Worm (Caenorhabditis elegans) whole organism, late embryonic: ENCODE results near the gene C26B9.3.
A peak's percentile ranks its signal among the peaks of the same experiment; 100 is the strongest.

Source experiments
- C08G9.2 ChIP-seq: sonication (generic microtip); optimal IDR thresholded peaks from 2 replicates; lab custom pipeline; 2016; ENCODE audit warnings: mild to moderate bottlenecking, missing genetic modification characterization, moderate library complexity, missing compliant biosample characterization
- C38D4.7 ChIP-seq: fragments of 200-800 bp; sonication (Bioruptor generic); optimal IDR thresholded peaks from 2 replicates; lab custom pipeline; 2018; ENCODE audit warnings: mild to moderate bottlenecking, missing genetic modification characterization, moderate library complexity, missing compliant biosample characterization
- F13H6.1 ChIP-seq: sonication (generic microtip); optimal IDR thresholded peaks from 2 replicates; lab custom pipeline; 2016; ENCODE audit warnings: missing genetic modification characterization, missing compliant biosample characterization
- K09A11.1 ChIP-seq: sonication (generic microtip); optimal IDR thresholded peaks from 2 replicates; lab custom pipeline; 2017; ENCODE audit warnings: antibody characterized with exemption, mild to moderate bottlenecking, missing genetic modification characterization, missing compliant biosample characterization; ENCODE audit not compliant: insufficient read depth
- T23F11.4 ChIP-seq: fragments of 200-800 bp; sonication (Bioruptor generic); optimal IDR thresholded peaks from 2 replicates; lab custom pipeline; 2018; ENCODE audit warnings: mild to moderate bottlenecking, missing genetic modification characterization, missing compliant biosample characterization
- ahr-1 ChIP-seq: sonication (generic microtip); optimal IDR thresholded peaks from 2 replicates; lab custom pipeline; 2016; ENCODE audit warnings: missing genetic modification characterization, missing compliant biosample characterization
- ama-1 ChIP-seq: fragments of 150-350 bp; optimal IDR thresholded peaks from 2 replicates; lab custom pipeline; 2014
- ceh-14 ChIP-seq: sonication (generic microtip); optimal IDR thresholded peaks from 2 replicates; lab custom pipeline; 2016; ENCODE audit warnings: missing genotype, missing genetic modification characterization, missing compliant biosample characterization
- ceh-18 ChIP-seq: sonication (generic microtip); optimal IDR thresholded peaks from 2 replicates; lab custom pipeline; 2016; ENCODE audit warnings: missing genetic modification characterization, missing compliant biosample characterization
- ceh-19 ChIP-seq: fragments of 200-800 bp; sonication (Bioruptor generic); optimal IDR thresholded peaks from 2 replicates; lab custom pipeline; 2018; ENCODE audit warnings: mild to moderate bottlenecking, missing genetic modification characterization, missing compliant biosample characterization
- ceh-2 ChIP-seq: sonication (generic microtip); optimal IDR thresholded peaks from 2 replicates; lab custom pipeline; 2016; ENCODE audit warnings: missing genotype, missing genetic modification characterization, missing compliant biosample characterization
- ceh-22 ChIP-seq: sonication (generic microtip); optimal IDR thresholded peaks from 2 replicates; lab custom pipeline; 2017; ENCODE audit warnings: missing biosample characterization, missing genetic modification characterization
- ceh-24 ChIP-seq: sonication (generic microtip); optimal IDR thresholded peaks from 2 replicates; lab custom pipeline; 2016; ENCODE audit warnings: mild to moderate bottlenecking, missing genetic modification characterization, missing compliant biosample characterization
- ceh-30 ChIP-seq: fragments of 150-350 bp; optimal IDR thresholded peaks from 2 replicates; lab custom pipeline; 2014; ENCODE audit warnings: missing biosample characterization, missing genetic modification characterization
- ceh-31 ChIP-seq: sonication (generic microtip); optimal IDR thresholded peaks from 2 replicates; lab custom pipeline; 2016; ENCODE audit warnings: missing genetic modification characterization, missing compliant biosample characterization
- ceh-48 ChIP-seq: sonication (generic microtip); optimal IDR thresholded peaks from 2 replicates; lab custom pipeline; 2016; ENCODE audit warnings: missing genetic modification characterization, inconsistent platforms, missing compliant biosample characterization
- ceh-6 ChIP-seq: fragments of 200-800 bp; sonication (Bioruptor generic); optimal IDR thresholded peaks from 2 replicates; lab custom pipeline; 2018; ENCODE audit warnings: mild to moderate bottlenecking, missing genetic modification characterization, missing compliant biosample characterization
- che-1 ChIP-seq: sonication (generic microtip); optimal IDR thresholded peaks from 2 replicates; lab custom pipeline; 2016; ENCODE audit warnings: mild to moderate bottlenecking, missing genetic modification characterization, missing compliant biosample characterization
- dve-1 ChIP-seq: sonication (generic microtip); optimal IDR thresholded peaks from 2 replicates; lab custom pipeline; 2017; ENCODE audit warnings: antibody characterized with exemption, mild to moderate bottlenecking, missing genetic modification characterization, missing compliant biosample characterization
- elt-2 ChIP-seq: sonication (generic microtip); optimal IDR thresholded peaks from 2 replicates; lab custom pipeline; 2016; ENCODE audit warnings: missing genetic modification reagents, missing genetic modification characterization, missing compliant biosample characterization
- eyg-1 ChIP-seq: sonication (generic microtip); optimal IDR thresholded peaks from 2 replicates; lab custom pipeline; 2016; ENCODE audit warnings: missing genotype, missing genetic modification characterization, missing compliant biosample characterization
- fkh-10 ChIP-seq: fragments of 150-350 bp; optimal IDR thresholded peaks from 2 replicates; lab custom pipeline; 2014; ENCODE audit warnings: missing biosample characterization, missing genetic modification reagents, missing genetic modification characterization
- gmeb-2 ChIP-seq: sonication (generic microtip); optimal IDR thresholded peaks from 2 replicates; lab custom pipeline; 2016; ENCODE audit warnings: missing genetic modification characterization, inconsistent platforms, missing compliant biosample characterization
- hlh-13 ChIP-seq: fragments of 200-800 bp; sonication (Bioruptor generic); optimal IDR thresholded peaks from 2 replicates; lab custom pipeline; 2018; ENCODE audit warnings: mild to moderate bottlenecking, missing genetic modification characterization, missing compliant biosample characterization
- hlh-30 ChIP-seq: sonication (generic microtip); optimal IDR thresholded peaks from 2 replicates; lab custom pipeline; 2017; ENCODE audit warnings: antibody characterized with exemption, missing genetic modification characterization, missing compliant biosample characterization; ENCODE audit not compliant: insufficient read depth
- hlh-6 ChIP-seq: sonication (generic microtip); optimal IDR thresholded peaks from 2 replicates; lab custom pipeline; 2016; ENCODE audit warnings: missing genotype, missing genetic modification characterization, missing compliant biosample characterization
- hlh-8 ChIP-seq: sonication (generic microtip); optimal IDR thresholded peaks from 2 replicates; lab custom pipeline; 2016; ENCODE audit warnings: missing genotype, missing genetic modification characterization, missing compliant biosample characterization
- mec-3 ChIP-seq: sonication (generic microtip); optimal IDR thresholded peaks from 2 replicates; lab custom pipeline; 2016; ENCODE audit warnings: borderline replicate concordance, missing genetic modification characterization, missing compliant biosample characterization
- nhr-11 ChIP-seq: fragments of 150-350 bp; optimal IDR thresholded peaks from 2 replicates; lab custom pipeline; 2014; ENCODE audit warnings: missing biosample characterization, missing genetic modification characterization
- nhr-232 ChIP-seq: sonication (generic microtip); optimal IDR thresholded peaks from 2 replicates; lab custom pipeline; 2016; ENCODE audit warnings: missing genetic modification characterization, missing compliant biosample characterization
- npax-4 ChIP-seq: sonication (generic microtip); optimal IDR thresholded peaks from 2 replicates; lab custom pipeline; 2016; ENCODE audit warnings: missing genetic modification characterization, missing compliant biosample characterization
- odd-2 ChIP-seq: sonication (generic microtip); optimal IDR thresholded peaks from 2 replicates; lab custom pipeline; 2017; ENCODE audit warnings: antibody characterized with exemption, mild to moderate bottlenecking, missing genetic modification characterization, missing compliant biosample characterization
- pat-9 ChIP-seq: fragments of 200-800 bp; sonication (Bioruptor generic); optimal IDR thresholded peaks from 2 replicates; lab custom pipeline; 2018; ENCODE audit warnings: mild to moderate bottlenecking, missing genetic modification characterization, moderate library complexity, missing compliant biosample characterization
- pax-1 ChIP-seq: fragments of 150-350 bp; optimal IDR thresholded peaks from 2 replicates; lab custom pipeline; 2014; ENCODE audit warnings: missing biosample characterization, missing genetic modification characterization
- syd-9 ChIP-seq: sonication (generic microtip); optimal IDR thresholded peaks from 2 replicates; lab custom pipeline; 2016; ENCODE audit warnings: mild to moderate bottlenecking, missing genetic modification characterization, moderate library complexity, missing compliant biosample characterization
- tbx-2 ChIP-seq: sonication (generic microtip); optimal IDR thresholded peaks from 2 replicates; lab custom pipeline; 2016; ENCODE audit warnings: missing genetic modification characterization, missing compliant biosample characterization
- tbx-7 ChIP-seq: sonication (generic microtip); optimal IDR thresholded peaks from 2 replicates; lab custom pipeline; 2016; ENCODE audit warnings: missing genotype, missing genetic modification characterization, missing compliant biosample characterization
- ttx-3 ChIP-seq: sonication (generic microtip); optimal IDR thresholded peaks from 2 replicates; lab custom pipeline; 2016; ENCODE audit warnings: missing genetic modification reagents, missing genetic modification characterization, missing compliant biosample characterization
- unc-3 ChIP-seq, 2 experiments: fragments of 200-800 bp in 1 of 2; sonication (Bioruptor generic) in 1 of 2; sonication (generic microtip) in 1 of 2; conservative IDR thresholded peaks in 1 of 2; optimal IDR thresholded peaks in 1 of 2; 2 replicates each; pipeline versions ENCODE4 v1.3.6 to Lab custom; 2016 to 2022; ENCODE audit warnings: missing compliant biosample characterization in 2 of 2, missing genetic modification characterization in 2 of 2, missing genetic modification reagents in 1 of 2
- unc-42 ChIP-seq: sonication (generic microtip); optimal IDR thresholded peaks from 2 replicates; lab custom pipeline; 2016; ENCODE audit warnings: missing genotype, missing genetic modification characterization, missing compliant biosample characterization
- zip-5 ChIP-seq: sonication (generic microtip); optimal IDR thresholded peaks from 2 replicates; lab custom pipeline; 2016; ENCODE audit warnings: missing genetic modification characterization, missing compliant biosample characterization

C26B9.3 gene

DNA sequence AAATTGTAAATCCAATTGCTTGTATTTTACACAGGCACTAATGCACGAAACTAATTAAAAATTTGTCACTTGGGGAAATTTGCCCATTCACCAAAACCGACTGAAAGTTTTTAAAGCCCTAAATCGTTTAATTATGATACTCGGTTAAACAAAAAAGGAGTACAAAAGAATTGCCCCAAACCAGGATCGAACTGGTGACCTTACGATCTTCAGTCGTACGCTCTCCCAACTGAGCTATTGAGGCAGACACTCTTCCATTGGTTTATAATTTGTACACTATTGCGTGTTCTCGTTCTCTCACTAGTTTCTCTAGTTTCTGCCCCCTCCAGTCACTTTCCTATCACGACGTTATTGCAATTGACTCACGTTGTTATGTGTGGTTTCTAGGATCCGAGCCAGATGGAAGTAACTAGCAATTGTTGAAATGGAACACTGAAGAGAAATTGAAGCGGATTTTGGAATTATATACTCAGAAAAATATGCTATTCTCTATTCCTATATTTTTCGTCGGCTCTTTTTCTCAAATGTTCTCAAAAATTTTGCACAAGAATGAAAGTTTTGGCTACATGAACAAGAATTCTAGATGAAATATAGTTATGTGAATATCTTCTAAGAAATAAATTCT is 18.8 kb upstream of the C26B9.3 start (continued):
- TF ChIP-seq K09A11.1 (tag; lab: Kevin White, UChicago), result peak; percentile 49
- TF ChIP-seq tbx-2 (tag; lab: Kevin White, UChicago), result peak; percentile 39
- peak; percentile 66 for TF ChIP-seq npax-4 (tag; lab: Kevin White, UChicago)
- peak; percentile 84 for TF ChIP-seq hlh-6 (tag; lab: Kevin White, UChicago)
- TF ChIP-seq dve-1, result peak; percentile 34
- TF ChIP-seq ceh-6 (GFP tag; lab: Kevin White, UChicago), result peak; percentile 77
- no peak for TF ChIP-seq mec-3 (tag; lab: Kevin White, UChicago)
- TF ChIP-seq pax-1, result no peak
- TF ChIP-seq ceh-22 (tag; lab: Kevin White, UChicago), result no peak
- peak; percentile 70 for TF ChIP-seq gmeb-2 (tag; lab: Kevin White, UChicago)
- peak; percentile 11 for TF ChIP-seq eyg-1 (tag; lab: Kevin White, UChicago)
- peak; percentile 77 for TF ChIP-seq che-1
- peak; percentile 68 for TF ChIP-seq T23F11.4 (GFP tag; lab: Kevin White, UChicago)
- TF ChIP-seq hlh-13 (GFP tag; lab: Kevin White, UChicago), result peak; percentile 75
- TF ChIP-seq ama-1, result no peak
- TF ChIP-seq nhr-11 (tag; lab: Kevin White, UChicago), result no peak
- TF ChIP-seq unc-42 (tag; lab: Kevin White, UChicago), result peak; percentile 26
- peak; percentile 54 for TF ChIP-seq ceh-18 (tag; lab: Kevin White, UChicago)
- TF ChIP-seq ceh-19 (GFP tag; lab: Kevin White, UChicago), result peak; percentile 65
- TF ChIP-seq syd-9, result peak; percentile 35
- TF ChIP-seq odd-2 (tag; lab: Kevin White, UChicago), result no peak
- TF ChIP-seq zip-5 (tag; lab: Kevin White, UChicago), result peak; percentile 34
- peak; percentile 45 for TF ChIP-seq ceh-30 (tag; lab: Kevin White, UChicago)
- no peak for TF ChIP-seq tbx-7 (tag; lab: Kevin White, UChicago)
- TF ChIP-seq pat-9 (tag; lab: Kevin White, UChicago), result peak; percentile 46
- peak; percentile 61 for TF ChIP-seq ttx-3 (tag; lab: Kevin White, UChicago)
- no peak for TF ChIP-seq hlh-30
- TF ChIP-seq F13H6.1 (tag; lab: Kevin White, UChicago), result peak; percentile 58
- peak; percentile 68 for TF ChIP-seq elt-2 (tag; lab: Kevin White, UChicago)
- no peak for TF ChIP-seq fkh-10
- peak; percentile 60 for TF ChIP-seq ceh-31 (tag; lab: Kevin White, UChicago)
- peak; percentile 30 for TF ChIP-seq C08G9.2
- TF ChIP-seq ahr-1, result peak; percentile 18
- peak; percentile 54 for TF ChIP-seq ceh-2
- TF ChIP-seq C38D4.7, result peak; percentile 72
- TF ChIP-seq ceh-24 (tag; lab: Kevin White, UChicago), result peak; percentile 39
- TF ChIP-seq ceh-48 (tag; lab: Kevin White, UChicago), result peak; percentile 60
- TF ChIP-seq ceh-14, result peak; percentile 63
- peak; percentile 71; the same call in 1 of the 2 replicates for TF ChIP-seq unc-3 (GFP tag; conservative IDR thresholded peaks at IDR 0.05; lab: Robert Waterston, UW)
- peak; percentile 42 for TF ChIP-seq unc-3 (tag; optimal IDR thresholded peaks at IDR 0.05; lab: Kevin White, UChicago)
- TF ChIP-seq hlh-8, result no peak
- TF ChIP-seq, all 69 proteins: peak for 51

DNA sequence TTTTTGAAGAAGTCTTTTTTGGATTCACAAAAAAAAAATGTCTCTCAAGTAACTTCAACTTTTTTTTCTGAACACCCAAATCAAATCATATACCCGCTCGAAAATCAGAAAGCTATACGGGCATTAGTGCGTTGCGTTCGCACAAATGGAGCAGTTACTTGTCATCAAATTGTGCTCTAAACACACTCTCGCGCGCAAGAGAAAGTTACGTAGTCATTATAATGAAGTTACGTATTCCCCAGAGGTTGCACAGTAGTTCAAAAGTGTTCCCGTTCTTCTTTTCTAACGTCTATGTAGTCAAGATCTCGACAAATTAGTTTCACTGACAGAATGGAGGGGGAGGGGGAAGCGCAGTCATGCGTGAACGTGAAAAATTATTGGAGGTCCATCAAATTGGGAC is 16.5 kb upstream of the C26B9.3 start:
- peak; percentile 68 for TF ChIP-seq unc-42 (tag; lab: Kevin White, UChicago)
- no peak for TF ChIP-seq nhr-232 (tag; lab: Kevin White, UChicago)
